Worm (Caenorhabditis elegans) whole organism, L4 larva: Measurements from ENCODE around the gene srg-17.

Experiments
- F10B5.3 ChIP-seq: sonication (generic microtip); optimal IDR thresholded peaks from 2 replicates; lab custom pipeline; 2016; ENCODE audit warnings: mild to moderate bottlenecking, missing genetic modification characterization, missing compliant biosample characterization
- Y48G9A.11 ChIP-seq: fragments of 200-800 bp; sonication (Bioruptor generic); IDR thresholded peaks from 2 replicates; pipeline ENCODE4 v1.3.6; 2022; ENCODE audit warnings: missing genetic modification reagents, missing genetic modification characterization, missing compliant biosample characterization
- Y75B8A.6 ChIP-seq: fragments of 200-800 bp; sonication (Bioruptor generic); IDR thresholded peaks from 2 replicates; pipeline ENCODE4 v1.3.6; 2022; ENCODE audit warnings: missing genetic modification reagents, missing genetic modification characterization, missing compliant biosample characterization
- ZK337.2 ChIP-seq: fragments of 200-800 bp; sonication (Bioruptor generic); IDR thresholded peaks from 2 replicates; pipeline ENCODE4 v1.3.6; 2022; ENCODE audit warnings: missing genetic modification reagents, missing genetic modification characterization, missing compliant biosample characterization
- aha-1 ChIP-seq: fragments of 150-350 bp; peaks from one replicate; lab custom pipeline; 2014; ENCODE audit warnings: missing biosample characterization, missing genetic modification characterization
- ceh-32 ChIP-seq: sonication (generic microtip); optimal IDR thresholded peaks from 2 replicates; lab custom pipeline; 2016; ENCODE audit warnings: mild to moderate bottlenecking, missing genetic modification characterization, missing compliant biosample characterization; ENCODE audit not compliant: poor library complexity
- ceh-62 ChIP-seq: sonication (generic microtip); optimal IDR thresholded peaks from 2 replicates; lab custom pipeline; 2017; ENCODE audit warnings: missing biosample characterization, missing genetic modification characterization
- ceh-82 ChIP-seq: sonication (generic microtip); optimal IDR thresholded peaks from 2 replicates; lab custom pipeline; 2017; ENCODE audit warnings: missing biosample characterization, missing genetic modification characterization
- dmd-6 ChIP-seq: fragments of 200-800 bp; sonication (Bioruptor generic); IDR thresholded peaks from 2 replicates; pipeline ENCODE4 v1.3.6; 2022; ENCODE audit warnings: missing genetic modification reagents, missing genetic modification characterization, missing compliant biosample characterization
- dve-1 ChIP-seq: sonication (generic microtip); optimal IDR thresholded peaks from 2 replicates; lab custom pipeline; 2017; ENCODE audit warnings: antibody characterized with exemption, mild to moderate bottlenecking, missing genetic modification characterization, missing compliant biosample characterization; ENCODE audit not compliant: insufficient read depth
- egl-27 ChIP-seq: sonication (generic microtip); optimal IDR thresholded peaks from 3 replicates; lab custom pipeline; 2017; ENCODE audit warnings: missing biosample characterization, missing genetic modification reagents, missing genetic modification characterization
- hif-1 ChIP-seq, 2 experiments: sonication (generic microtip); optimal IDR thresholded peaks; 2 replicates each; lab custom pipeline; 2016 to 2017; ENCODE audit warnings: missing compliant biosample characterization in 2 of 2, missing genetic modification characterization in 2 of 2, missing genetic modification reagents in 2 of 2, missing genotype in 2 of 2, mild to moderate bottlenecking in 1 of 2
- hlh-11 ChIP-seq: fragments of 200-800 bp; sonication (Bioruptor generic); optimal IDR thresholded peaks from 2 replicates; lab custom pipeline; 2018; ENCODE audit warnings: mild to moderate bottlenecking, missing genetic modification characterization, missing compliant biosample characterization
- hlh-30 ChIP-seq: sonication (generic microtip); optimal IDR thresholded peaks from 2 replicates; lab custom pipeline; 2017; ENCODE audit warnings: antibody characterized with exemption, mild to moderate bottlenecking, missing genetic modification characterization, missing compliant biosample characterization; ENCODE audit not compliant: insufficient read depth
- lim-7 ChIP-seq: fragments of 200-800 bp; sonication (Bioruptor generic); IDR thresholded peaks from 2 replicates; pipeline ENCODE4 v1.3.6; 2022; ENCODE audit warnings: missing genetic modification characterization, missing compliant biosample characterization
- lin-38 ChIP-seq: fragments of 200-800 bp; sonication (Bioruptor generic); IDR thresholded peaks from 2 replicates; pipeline ENCODE4 v1.3.6; 2022; ENCODE audit warnings: missing genetic modification reagents, missing genetic modification characterization, missing compliant biosample characterization
- lin-39 ChIP-seq: fragments of 150-350 bp; optimal IDR thresholded peaks from 2 replicates; lab custom pipeline; 2014; ENCODE audit warnings: missing biosample characterization, missing genetic modification reagents, missing genetic modification characterization
- lir-3 ChIP-seq: sonication (generic microtip); optimal IDR thresholded peaks from 2 replicates; lab custom pipeline; 2016; ENCODE audit warnings: mild to moderate bottlenecking, missing genetic modification characterization, missing compliant biosample characterization
- madf-5 ChIP-seq, 2 experiments: fragments of 200-800 bp; sonication (Bioruptor generic); IDR thresholded peaks; 2 replicates each; pipeline ENCODE4 v1.3.6; 2022; ENCODE audit warnings: missing compliant biosample characterization in 2 of 2, missing genetic modification characterization in 2 of 2
- mdl-1 ChIP-seq, 2 experiments: fragments of 150-350 bp in 1 of 2; sonication (generic microtip) in 1 of 2; optimal IDR thresholded peaks; 2 replicates each; lab custom pipeline; 2014 to 2017; ENCODE audit warnings: missing biosample characterization in 2 of 2, missing genetic modification characterization in 2 of 2
- mxl-3 ChIP-seq: fragments of 200-800 bp; sonication (Bioruptor generic); optimal IDR thresholded peaks from 2 replicates; lab custom pipeline; 2018; ENCODE audit warnings: mild to moderate bottlenecking, missing genetic modification characterization, missing compliant biosample characterization
- nhr-76 ChIP-seq: fragments of 150-350 bp; optimal IDR thresholded peaks from 2 replicates; lab custom pipeline; 2014; ENCODE audit warnings: missing biosample characterization, missing genetic modification characterization
- nhr-77 ChIP-seq: fragments of 150-350 bp; optimal IDR thresholded peaks from 2 replicates; lab custom pipeline; 2014; ENCODE audit warnings: missing biosample characterization, missing genetic modification characterization
- rbr-2 ChIP-seq: sonication (generic microtip); optimal IDR thresholded peaks from 2 replicates; lab custom pipeline; 2016; ENCODE audit warnings: missing genotype, missing genetic modification characterization, missing compliant biosample characterization
- set-16 ChIP-seq: fragments of 200-800 bp; sonication (Bioruptor generic); IDR thresholded peaks from 2 replicates; pipeline ENCODE4 v1.3.6; 2022; ENCODE audit warnings: missing genetic modification reagents, missing genetic modification characterization, missing compliant biosample characterization
- snpc-1.2 ChIP-seq: fragments of 200-800 bp; sonication (Bioruptor generic); IDR thresholded peaks from 2 replicates; pipeline ENCODE4 v1.3.6; 2022; ENCODE audit warnings: missing genetic modification reagents, missing genetic modification characterization, missing compliant biosample characterization
- snpc-4 ChIP-seq: fragments of 150-350 bp; optimal IDR thresholded peaks from 2 replicates; lab custom pipeline; 2014; ENCODE audit warnings: missing biosample characterization, missing genetic modification characterization
- spr-1 ChIP-seq: sonication (generic microtip); optimal IDR thresholded peaks from 2 replicates; lab custom pipeline; 2016; ENCODE audit warnings: mild to moderate bottlenecking, missing genetic modification characterization, missing compliant biosample characterization
- unc-130 ChIP-seq: sonication (generic microtip); optimal IDR thresholded peaks from 2 replicates; lab custom pipeline; 2016; ENCODE audit warnings: missing genetic modification reagents, missing genetic modification characterization, missing compliant biosample characterization

The srg-17 gene

ce11 chrII:12436717-12437116 lies 36.8 kb upstream of the srg-17 start:
- 0 out of 2 replicates have a peak, but pooled peaks have one; percentile 32 for TF ChIP-seq lim-7 (GFP tag; lab: Robert Waterston, UW)
- no peak for TF ChIP-seq egl-27
- TF ChIP-seq nhr-77 = no peak
- TF ChIP-seq dmd-6 = no peak
- TF ChIP-seq, all 104 proteins: peak for 1

- TF ChIP-seq ceh-32 (tag; lab: Kevin White, UChicago) (no peak), lin-38 (GFP tag; lab: Robert Waterston, UW) (no peak), hlh-30 (tag; lab: Kevin White, UChicago) (no peak), spr-1 (tag; lab: Kevin White, UChicago) (no peak), ceh-82 (tag; lab: Kevin White, UChicago) (no peak), lin-39 (tag; lab: Kevin White, UChicago) (no peak), hlh-11 (no peak), mdl-1 (tag; optimal IDR thresholded peaks at IDR 0.05; lab: Kevin White, UChicago) (no peak), ceh-62 (no peak)
- TF ChIP-seq, all 104 proteins: peak for 0
Observed at ce11 chrII:12438441-12438840, 35.1 kb upstream of the srg-17 start, which contains the start of gene Y57A10C.9. TSS of gene Y57A10C.9 (minus strand) at chrII:12438541.

ce11 chrII:12441164-12441563 lies 32.3 kb upstream of the srg-17 start, which contains the start of gene Y57A10C.10:
TSS of gene Y57A10C.10 (minus strand) at chrII:12441264.
- peak; percentile 12; the same call in 1 of the 2 replicates for TF ChIP-seq set-16 (GFP tag; lab: Robert Waterston, UW)

ce11 chrII:12444679-12445376 lies 28.7 kb upstream of the srg-17 start, which contains the start of the genes W05H5.1 and pitr-6:
TSS of gene W05H5.1 (minus strand) at chrII:12444779.
TSS of gene pitr-6 (plus strand) at chrII:12445326.
- TF ChIP-seq Y75B8A.6 (GFP tag; lab: Robert Waterston, UW) = no peak
- peak; percentile 55 for TF ChIP-seq aha-1 (tag; lab: Kevin White, UChicago)

- TF ChIP-seq ceh-62 = no peak
- TF ChIP-seq, all 104 proteins: peak for 0
Observed at ce11 chrII:12448241-12448640, 25.3 kb upstream of the srg-17 start, which contains the start of gene srh-27. TSS of gene srh-27 (plus strand) at chrII:12448541.

DNA sequence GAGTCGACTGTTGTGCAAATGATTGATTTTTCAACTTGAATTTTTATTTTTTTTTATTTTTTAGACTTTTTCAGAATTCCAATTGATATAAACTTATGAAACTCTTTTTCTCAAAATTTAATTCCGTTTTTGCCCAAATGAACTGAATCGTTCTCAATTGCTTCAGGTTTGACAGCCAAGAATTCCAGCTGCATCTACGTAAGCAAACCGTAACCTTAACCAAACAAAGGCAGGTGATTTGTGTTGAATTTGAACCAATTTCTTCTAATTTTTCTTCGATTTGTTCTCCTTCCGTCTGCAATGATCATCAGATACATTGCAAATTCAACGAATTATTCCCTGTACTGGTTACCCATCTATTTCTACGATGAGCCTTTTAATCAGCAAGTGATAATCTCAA lies 23.7 kb upstream of the srg-17 start, which contains the start of gene sre-34:
TSS of gene sre-34 (plus strand) at position 301 of the 400 bp plus-strand sequence.
- TF ChIP-seq hif-1 (tag; optimal IDR thresholded peaks at IDR 0.05; lab: Kevin White, UChicago) = no peak
- no peak for TF ChIP-seq nhr-76 (tag; lab: Kevin White, UChicago)
- no peak for TF ChIP-seq unc-130 (GFP tag; lab: Kevin White, UChicago)
- TF ChIP-seq ZK337.2 (GFP tag; lab: Robert Waterston, UW) = no peak

ce11 chrII:12452754-12453352 lies 20.7 kb upstream of the srg-17 start, which contains the start of the genes sre-35 and sre-33:
TSS of gene sre-35 (minus strand) at chrII:12452854.
TSS of gene sre-33 (plus strand) at chrII:12453302.
- TF ChIP-seq aha-1 (tag; lab: Kevin White, UChicago) (peak; percentile 81), Y48G9A.11 (GFP tag; lab: Robert Waterston, UW) (no peak)

- no peak for TF ChIP-seq hlh-30 (tag; lab: Kevin White, UChicago)
Observed at ce11 chrII:12456633-12457032, 16.9 kb upstream of the srg-17 start, which contains the start of gene sre-32. TSS of gene sre-32 (minus strand) at chrII:12456733.

DNA sequence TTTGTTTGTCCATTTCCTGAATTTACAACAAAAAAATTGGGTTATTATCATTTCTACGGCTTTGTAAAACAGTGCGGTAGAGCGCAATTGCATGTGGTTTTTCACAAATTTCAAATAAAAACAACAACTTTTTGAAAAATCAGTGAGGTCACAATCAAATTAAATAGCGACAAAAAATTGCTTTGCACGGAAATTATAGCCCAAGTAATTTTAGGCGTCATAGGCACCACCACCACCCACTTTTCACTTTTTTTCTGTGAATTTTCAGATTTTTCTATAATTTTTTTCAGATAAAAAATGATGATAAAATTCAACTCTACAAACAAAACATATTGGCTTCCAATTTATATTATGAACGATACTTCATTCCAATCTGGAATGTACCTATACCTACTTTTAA lies 16.2 kb upstream of the srg-17 start, which contains the start of gene sre-38:
TSS of gene sre-38 (plus strand) at position 301 of the 400 bp plus-strand sequence.
- no peak for TF ChIP-seq F10B5.3
- TF ChIP-seq Y75B8A.6 (GFP tag; lab: Robert Waterston, UW) = no peak
- no peak for TF ChIP-seq dve-1
- TF ChIP-seq lir-3 (tag; lab: Kevin White, UChicago) = no peak
- TF ChIP-seq snpc-1.2 (GFP tag; lab: Robert Waterston, UW) = no peak
- no peak for TF ChIP-seq mxl-3 (GFP tag; lab: Kevin White, UChicago)
- TF ChIP-seq snpc-4 (tag; lab: Kevin White, UChicago) = no peak
- TF ChIP-seq rbr-2 (tag; lab: Kevin White, UChicago) = no peak
- no peak for TF ChIP-seq madf-5 (GFP tag; IDR thresholded peaks at IDR 0.05; lab: Robert Waterston, UW)
